Worm (Caenorhabditis elegans): ENCODE results near the gene scl-17.

scl-17 gene

DNA sequence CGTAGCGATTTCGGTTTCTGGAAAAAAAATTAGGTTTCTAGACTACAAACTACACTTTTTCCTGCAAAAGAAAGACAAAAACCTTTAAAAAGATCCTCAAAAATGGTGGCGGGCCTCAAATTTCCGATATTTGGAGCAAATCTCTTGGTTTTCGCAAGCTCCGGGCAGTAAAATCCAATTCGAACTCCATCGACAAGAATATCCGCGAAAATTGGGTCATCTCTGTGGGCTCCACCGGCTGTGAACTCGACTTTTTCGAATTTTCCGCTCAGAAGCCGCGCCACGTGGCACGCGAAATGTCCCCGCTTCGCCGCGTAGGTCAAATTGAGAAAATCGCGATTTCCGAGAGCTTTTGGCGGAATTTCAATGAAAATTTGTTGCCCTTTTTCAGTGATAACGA is 8.3 kb upstream of the scl-17 start:
- no peak for TF ChIP-seq aly-2 (tag; optimal IDR thresholded peaks at IDR 0.05)
- no peak for TF ChIP-seq ztf-4 (tag; optimal IDR thresholded peaks at IDR 0.05)
- TF ChIP-seq unc-39 (tag; optimal IDR thresholded peaks at IDR 0.05), result no peak
- TF ChIP-seq nhr-12 (tag; optimal IDR thresholded peaks at IDR 0.05), result no peak
- no peak for TF ChIP-seq dmd-4 (tag; optimal IDR thresholded peaks at IDR 0.05)
- TF ChIP-seq nhr-23 (tag; optimal IDR thresholded peaks at IDR 0.05), result no peak
- no peak for TF ChIP-seq lin-13 (GFP tag; optimal IDR thresholded peaks at IDR 0.05)
- TF ChIP-seq peb-1 (tag; optimal IDR thresholded peaks at IDR 0.05), result no peak
- no peak for TF ChIP-seq elt-3 (tag; optimal IDR thresholded peaks at IDR 0.05)
- no peak for TF ChIP-seq nhr-6 (tag; optimal IDR thresholded peaks at IDR 0.05)
- no peak for TF ChIP-seq Y55F3AM.14 (GFP tag; optimal IDR thresholded peaks at IDR 0.05)
- TF ChIP-seq C34F6.9 (tag; optimal IDR thresholded peaks at IDR 0.05), result no peak
- TF ChIP-seq nhr-11 (tag; optimal IDR thresholded peaks at IDR 0.05), result no peak
- no peak for TF ChIP-seq snpc-4 (tag; optimal IDR thresholded peaks at IDR 0.05)
- no peak for TF ChIP-seq ama-1 (optimal IDR thresholded peaks at IDR 0.05)
- no peak for TF ChIP-seq ztf-1 (GFP tag; conservative IDR thresholded peaks at IDR 0.05)

DNA sequence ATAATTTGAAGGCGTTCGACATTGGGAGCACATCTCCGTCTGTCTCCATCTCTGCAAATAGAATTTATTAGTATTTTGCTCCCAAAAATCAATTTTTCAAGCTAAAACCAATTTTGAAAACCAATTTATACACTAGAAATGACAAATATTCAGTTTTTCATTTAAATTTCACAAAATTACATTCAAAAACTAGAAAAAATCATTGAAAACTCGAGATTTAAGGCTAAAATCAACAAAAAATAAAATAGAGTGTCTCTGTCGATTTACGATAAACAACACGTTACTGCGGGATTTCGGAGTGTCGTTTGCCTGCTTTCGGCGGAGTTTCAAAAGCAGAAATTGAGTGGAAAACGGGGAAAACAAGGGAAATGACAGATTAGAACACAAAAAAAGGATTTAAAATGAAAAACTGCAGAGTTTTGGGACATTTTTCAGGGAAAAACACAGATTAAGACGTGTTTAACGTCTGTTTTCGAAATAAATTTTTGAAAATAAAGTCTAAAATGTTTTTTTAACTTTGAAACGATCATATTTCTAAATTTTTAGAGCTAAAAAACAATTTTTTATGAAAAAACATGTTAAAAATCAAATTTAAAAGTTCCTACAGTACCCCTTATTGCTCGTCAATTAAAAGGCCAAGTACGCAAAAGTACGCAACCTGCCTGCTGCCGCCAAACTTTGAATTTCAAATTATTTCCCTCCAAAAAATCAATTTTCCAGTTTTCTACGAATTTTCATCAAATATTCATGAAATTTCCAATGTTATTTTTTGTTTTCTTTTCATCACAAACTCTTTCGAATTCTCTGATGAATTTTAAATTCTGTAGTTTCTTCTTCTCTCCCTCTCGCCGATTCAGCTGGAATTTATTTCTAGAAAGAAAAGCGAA is 7.3 kb upstream of the scl-17 start, which contains the start of gene nol-6:
nol-6 (minus strand) TSS at position 51 of the 887 bp plus-strand sequence.
- peak; percentile 88 for TF ChIP-seq R02D3.7 (tag; optimal IDR thresholded peaks at IDR 0.05)
- TF ChIP-seq lin-11 (tag; optimal IDR thresholded peaks at IDR 0.05), result no peak
- TF ChIP-seq mab-5 (tag; optimal IDR thresholded peaks at IDR 0.05), result no peak
- TF ChIP-seq lsy-2 (tag; optimal IDR thresholded peaks at IDR 0.05), result peak; percentile 31 to 69
- peak; percentile 29 for TF ChIP-seq C34F6.9 (tag; optimal IDR thresholded peaks at IDR 0.05)
- TF ChIP-seq lin-39 (tag; optimal IDR thresholded peaks at IDR 0.05), result no peak
- TF ChIP-seq nhr-129 (tag; optimal IDR thresholded peaks at IDR 0.05), result peak; percentile 30
- TF ChIP-seq nhr-25 (tag; optimal IDR thresholded peaks at IDR 0.05), result no peak
- TF ChIP-seq gmeb-1 (tag; optimal IDR thresholded peaks at IDR 0.05), result peak; percentile 92
- peak; percentile 25 for TF ChIP-seq crh-2 (tag; optimal IDR thresholded peaks at IDR 0.05)
- TF ChIP-seq unc-55 (GFP tag; optimal IDR thresholded peaks at IDR 0.05), result peak; percentile 50

DNA sequence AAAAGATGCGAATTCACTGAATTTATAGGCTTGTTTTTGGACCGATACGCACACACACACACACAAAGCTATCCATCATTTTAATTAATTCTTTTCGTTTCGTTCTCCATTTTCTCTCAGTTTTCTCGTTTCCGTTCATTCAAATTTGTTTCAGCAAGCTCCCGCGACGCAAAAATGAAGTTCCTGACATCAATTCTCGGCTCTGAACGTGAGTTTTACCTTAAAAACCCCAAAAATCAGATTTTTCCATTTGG is 6.7 kb upstream of the scl-17 start, which contains the start of gene Y51H7C.3:
Y51H7C.3 (plus strand) TSS at position 155 of the 254 bp plus-strand sequence.
- TF ChIP-seq unc-39 (tag; optimal IDR thresholded peaks at IDR 0.05) (no peak), nhr-10 (tag; optimal IDR thresholded peaks at IDR 0.05) (no peak), gmeb-1 (tag; optimal IDR thresholded peaks at IDR 0.05) (no peak), elt-1 (tag; optimal IDR thresholded peaks at IDR 0.05) (no peak), ceh-16 (tag; optimal IDR thresholded peaks at IDR 0.05) (no peak), snpc-4 (tag; optimal IDR thresholded peaks at IDR 0.05) (no peak), alr-1 (tag; optimal IDR thresholded peaks at IDR 0.05) (no peak), nhr-11 (tag; optimal IDR thresholded peaks at IDR 0.05) (no peak), R02D3.7 (tag; optimal IDR thresholded peaks at IDR 0.05) (no peak), unc-55 (GFP tag; optimal IDR thresholded peaks at IDR 0.05) (no peak), sma-9 (GFP tag; optimal IDR thresholded peaks at IDR 0.05) (no peak), sma-9 (tag; optimal IDR thresholded peaks at IDR 0.05) (no peak), C34F6.9 (tag; optimal IDR thresholded peaks at IDR 0.05) (no peak), unc-62 (GFP tag; optimal IDR thresholded peaks at IDR 0.05) (no peak), dmd-4 (tag; optimal IDR thresholded peaks at IDR 0.05) (no peak), nhr-25 (tag; optimal IDR thresholded peaks at IDR 0.05) (no peak), blmp-1 (tag; optimal IDR thresholded peaks at IDR 0.05; ENCODE audit: insufficient read depth) (no peak), sma-3 (GFP tag; optimal IDR thresholded peaks at IDR 0.05) (no peak), fos-1 (tag; optimal IDR thresholded peaks at IDR 0.05) (no peak)

DNA sequence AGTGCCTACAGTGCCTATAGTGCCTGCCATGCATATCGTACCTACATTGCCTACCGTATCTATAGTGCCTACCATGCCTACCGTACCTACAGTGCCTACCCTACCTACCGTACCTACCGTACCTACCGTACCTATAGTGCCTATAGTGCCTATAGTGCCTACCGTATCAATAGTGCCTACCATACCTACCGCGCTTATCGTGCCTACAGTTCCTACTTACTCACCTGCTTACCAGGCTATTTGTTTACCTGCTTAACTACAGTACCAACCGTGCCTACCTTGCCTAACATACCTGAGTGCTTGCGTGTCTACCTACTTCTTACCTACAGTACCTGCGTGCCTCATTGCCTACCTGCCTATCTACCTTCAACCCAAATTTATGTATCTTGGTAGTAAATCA is 3.5 kb upstream of the scl-17 start:
- no peak for TF ChIP-seq nhr-6 (tag; optimal IDR thresholded peaks at IDR 0.05)
- no peak for TF ChIP-seq nhr-10 (tag; optimal IDR thresholded peaks at IDR 0.05)
- no peak for TF ChIP-seq lin-11 (tag; optimal IDR thresholded peaks at IDR 0.05)
- no peak for TF ChIP-seq fos-1 (tag; optimal IDR thresholded peaks at IDR 0.05)
- TF ChIP-seq ZK546.5 (tag; optimal IDR thresholded peaks at IDR 0.05), result no peak
- no peak for TF ChIP-seq nhr-129 (tag; optimal IDR thresholded peaks at IDR 0.05)
- TF ChIP-seq unc-55 (GFP tag; optimal IDR thresholded peaks at IDR 0.05), result no peak
- no peak for TF ChIP-seq nhr-25 (tag; optimal IDR thresholded peaks at IDR 0.05)
- no peak for TF ChIP-seq sma-9 (GFP tag; optimal IDR thresholded peaks at IDR 0.05)
- no peak for TF ChIP-seq sma-9 (tag; optimal IDR thresholded peaks at IDR 0.05)
- TF ChIP-seq nhr-21 (tag; optimal IDR thresholded peaks at IDR 0.05), result no peak
- no peak for TF ChIP-seq egl-27 (tag; optimal IDR thresholded peaks at IDR 0.05)
- no peak for TF ChIP-seq elt-1 (tag; optimal IDR thresholded peaks at IDR 0.05)
- no peak for TF ChIP-seq gmeb-1 (tag; optimal IDR thresholded peaks at IDR 0.05)
- TF ChIP-seq snpc-4 (tag; optimal IDR thresholded peaks at IDR 0.05), result no peak
- no peak for TF ChIP-seq crh-2 (tag; optimal IDR thresholded peaks at IDR 0.05)
- no peak for TF ChIP-seq mab-5 (tag; optimal IDR thresholded peaks at IDR 0.05)
- no peak for TF ChIP-seq mdl-1 (tag; optimal IDR thresholded peaks at IDR 0.05)
- TF ChIP-seq ceh-16 (tag; optimal IDR thresholded peaks at IDR 0.05), result no peak

Data from whole organism, L2 larva.